Worm (Caenorhabditis elegans) whole organism, L3 larva: ENCODE measurements around the gene F47B7.4.

ENCODE experiments used
- ama-1 ChIP-seq: fragments of 150-350 bp; optimal IDR thresholded peaks from 2 replicates; lab custom pipeline; 2018
- fos-1 ChIP-seq: fragments of 150-350 bp; optimal IDR thresholded peaks from 2 replicates; lab custom pipeline; 2014; ENCODE audit warnings: missing biosample characterization, missing genetic modification characterization
- nhr-76 ChIP-seq: fragments of 150-350 bp; sonication (generic microtip); optimal IDR thresholded peaks from 5 replicates; lab custom pipeline; 2014; ENCODE audit warnings: missing biosample characterization, missing genetic modification characterization
- tbx-2 ChIP-seq: sonication (generic microtip); optimal IDR thresholded peaks from 2 replicates; lab custom pipeline; 2016; ENCODE audit warnings: mild to moderate bottlenecking, missing genetic modification characterization, missing compliant biosample characterization

ce11 chrX:3742223-3742622, 24.2 kb downstream of the F47B7.4 start, which contains the start of gene fkh-2:
- TF ChIP-seq ama-1 (no peak), fos-1 (tag; lab: Kevin White, UChicago) (no peak), tbx-2 (tag; lab: Kevin White, UChicago) (no peak), nhr-76 (tag; lab: Kevin White, UChicago) (no peak)
